Fruit fly (Drosophila melanogaster) whole organism, embryonic: Measurements from ENCODE around the gene Ir68b.

ENCODE experiments used
- Antp ChIP-seq: fragments of 200-800 bp; sonication (Bioruptor generic); optimal IDR thresholded peaks from 3 replicates; lab custom pipeline; 2016; ENCODE audit warnings: missing biosample characterization, missing genetic modification characterization
- B-H1 ChIP-seq: fragments of 200-800 bp; sonication (Bioruptor generic); IDR thresholded peaks from 3 replicates; pipeline ENCODE4 v1.3.6; 2022; ENCODE audit warnings: missing biosample characterization, missing genetic modification characterization
- Bdp1 ChIP-seq: fragments of 200-800 bp; sonication (Bioruptor generic); optimal IDR thresholded peaks from 3 replicates; lab custom pipeline; 2016; ENCODE audit warnings: missing biosample characterization, missing genetic modification characterization
- CG10321 ChIP-seq: fragments of 200-800 bp; sonication (Bioruptor generic); IDR thresholded peaks from 2 replicates; pipeline ENCODE4 v1.3.6; 2022; ENCODE audit warnings: missing biosample characterization, missing genetic modification characterization
- CG12104 ChIP-seq: fragments of 200-800 bp; sonication (Bioruptor generic); optimal IDR thresholded peaks from 3 replicates; lab custom pipeline; 2016; ENCODE audit warnings: missing biosample characterization, missing genetic modification characterization
- CG12659 ChIP-seq: fragments of 200-800 bp; sonication (Bioruptor generic); optimal IDR thresholded peaks from 3 replicates; lab custom pipeline; 2017; ENCODE audit warnings: mild to moderate bottlenecking, missing biosample characterization, missing genetic modification reagents, missing genetic modification characterization
- CG12769 ChIP-seq: fragments of 200-800 bp; sonication (Bioruptor generic); optimal IDR thresholded peaks from 2 replicates; lab custom pipeline; 2019; ENCODE audit warnings: missing biosample characterization, mild to moderate bottlenecking, missing genetic modification characterization, moderate library complexity
- CG13424 ChIP-seq: fragments of 200-800 bp; sonication (Bioruptor generic); optimal IDR thresholded peaks from 2 replicates; lab custom pipeline; 2019; ENCODE audit warnings: missing biosample characterization, mild to moderate bottlenecking, missing genetic modification characterization, moderate library complexity
- CG13775 ChIP-seq: fragments of 200-800 bp; sonication (Bioruptor generic); optimal IDR thresholded peaks from 3 replicates; lab custom pipeline; 2017; ENCODE audit warnings: missing biosample characterization, mild to moderate bottlenecking, missing genetic modification characterization
- CG14050 ChIP-seq: fragments of 200-800 bp; sonication (Bioruptor generic); IDR thresholded peaks from 3 replicates; pipeline ENCODE4 v1.3.6; 2022; ENCODE audit warnings: missing biosample characterization, missing genetic modification characterization
- CG14965 ChIP-seq: fragments of 200-800 bp; sonication (Bioruptor generic); optimal IDR thresholded peaks from 2 replicates; lab custom pipeline; 2016; ENCODE audit warnings: missing biosample characterization, missing genetic modification characterization, borderline replicate concordance
- CG18619 ChIP-seq: fragments of 200-800 bp; sonication (Bioruptor generic); optimal IDR thresholded peaks from 3 replicates; lab custom pipeline; 2017; ENCODE audit warnings: missing biosample characterization, mild to moderate bottlenecking, missing genetic modification characterization
- CG2889 ChIP-seq: fragments of 200-800 bp; sonication (Bioruptor generic); IDR thresholded peaks from 3 replicates; pipeline ENCODE4 v1.3.6; 2022; ENCODE audit warnings: missing biosample characterization, missing genetic modification characterization
- CG4328 ChIP-seq: fragments of 200-800 bp; sonication (Bioruptor generic); optimal IDR thresholded peaks from 3 replicates; lab custom pipeline; 2017; ENCODE audit warnings: missing biosample characterization, missing genetic modification reagents, missing genetic modification characterization
- CG4404 ChIP-seq: fragments of 200-800 bp; sonication (Bioruptor generic); IDR thresholded peaks from 2 replicates; pipeline ENCODE4 v1.3.6; 2022; ENCODE audit warnings: missing biosample characterization, missing genetic modification characterization
- CG4820 ChIP-seq: fragments of 200-800 bp; sonication (Bioruptor generic); optimal IDR thresholded peaks from 3 replicates; lab custom pipeline; 2016; ENCODE audit warnings: missing biosample characterization, missing genetic modification characterization
- CG4854 ChIP-seq: fragments of 200-800 bp; sonication (Bioruptor generic); optimal IDR thresholded peaks from 2 replicates; lab custom pipeline; 2016; ENCODE audit warnings: missing biosample characterization, missing genetic modification characterization, inconsistent platforms
- CG6765 ChIP-seq: fragments of 200-800 bp; sonication (Bioruptor generic); optimal IDR thresholded peaks from 3 replicates; lab custom pipeline; 2017; ENCODE audit warnings: missing biosample characterization, mild to moderate bottlenecking, missing genetic modification characterization
- CG9797 ChIP-seq: fragments of 200-800 bp; sonication (Bioruptor generic); optimal IDR thresholded peaks from 3 replicates; lab custom pipeline; 2018; ENCODE audit warnings: missing biosample characterization, mild to moderate bottlenecking, missing genetic modification characterization
- CG9817 ChIP-seq: fragments of 200-800 bp; sonication (Bioruptor generic); optimal IDR thresholded peaks from 2 replicates; lab custom pipeline; 2018; ENCODE audit warnings: missing biosample characterization, mild to moderate bottlenecking, missing genetic modification characterization, moderate library complexity
- Dbx ChIP-seq: fragments of 200-800 bp; sonication (Bioruptor generic); IDR thresholded peaks from 3 replicates; pipeline ENCODE4 v1.3.6; 2022; ENCODE audit warnings: missing biosample characterization, missing genetic modification characterization
- Deaf1 ChIP-seq: fragments of 200-800 bp; optimal IDR thresholded peaks from 3 replicates; lab custom pipeline; 2019; ENCODE audit warnings: missing biosample characterization, mild to moderate bottlenecking, missing genetic modification characterization, moderate library complexity
- Dip3 ChIP-seq: fragments of 200-800 bp; sonication (Bioruptor generic); optimal IDR thresholded peaks from 3 replicates; lab custom pipeline; 2016; ENCODE audit warnings: missing biosample characterization, missing genetic modification characterization
- Med ChIP-seq: fragments of 200-800 bp; sonication (Bioruptor generic); peaks from one replicate; lab custom pipeline; 2016; ENCODE audit warnings: missing biosample characterization, missing genetic modification characterization, mild to moderate bottlenecking, inconsistent platforms, moderate library complexity
- Mrtf ChIP-seq: fragments of 200-800 bp; sonication (Bioruptor generic); IDR thresholded peaks from 3 replicates; pipeline ENCODE4 v1.3.6; 2022; ENCODE audit warnings: missing biosample characterization, missing genetic modification characterization
- NC2β ChIP-seq: fragments of 200-800 bp; sonication (Bioruptor generic); optimal IDR thresholded peaks from 2 replicates; lab custom pipeline; 2016; ENCODE audit warnings: missing biosample characterization, missing genetic modification characterization
- Oaz ChIP-seq: fragments of 200-800 bp; sonication (Bioruptor generic); IDR thresholded peaks from 2 replicates; pipeline ENCODE4 v1.3.6; 2022; ENCODE audit warnings: missing biosample characterization, missing genetic modification characterization
- Oli ChIP-seq: fragments of 200-800 bp; sonication (Bioruptor generic); optimal IDR thresholded peaks from 2 replicates; lab custom pipeline; 2018; ENCODE audit warnings: missing biosample characterization, mild to moderate bottlenecking, missing genetic modification characterization, moderate library complexity
- Poxn ChIP-seq: fragments of 200-800 bp; sonication (Bioruptor generic); IDR thresholded peaks from 2 replicates; pipeline ENCODE4 v1.3.6; 2022; ENCODE audit warnings: missing biosample characterization, missing genetic modification characterization
- Ravus ChIP-seq: fragments of 200-800 bp; sonication (Bioruptor generic); IDR thresholded peaks from 2 replicates; pipeline ENCODE4 v1.3.6; 2022; ENCODE audit warnings: missing biosample characterization, missing genetic modification characterization
- Sry-δ ChIP-seq: fragments of 200-800 bp; sonication (Bioruptor generic); optimal IDR thresholded peaks from 2 replicates; lab custom pipeline; 2016; ENCODE audit warnings: missing biosample characterization, missing genetic modification characterization
- Ssrp ChIP-seq: fragments of 200-800 bp; sonication (Bioruptor generic); optimal IDR thresholded peaks from 2 replicates; lab custom pipeline; 2018; ENCODE audit warnings: missing biosample characterization, mild to moderate bottlenecking, missing genetic modification characterization, moderate library complexity
- al ChIP-seq: fragments of 200-800 bp; sonication (Bioruptor generic); IDR thresholded peaks from 2 replicates; pipeline ENCODE4 v1.3.6; 2022; ENCODE audit warnings: missing biosample characterization, missing genetic modification characterization
- amos ChIP-seq: fragments of 200-800 bp; sonication (Bioruptor generic); IDR thresholded peaks from 2 replicates; pipeline ENCODE4 v1.3.6; 2022; ENCODE audit warnings: missing biosample characterization, missing genetic modification characterization; ENCODE audit not compliant: partially characterized antibody
- btn ChIP-seq: fragments of 200-800 bp; sonication (Bioruptor generic); optimal IDR thresholded peaks from 2 replicates; lab custom pipeline; 2016; ENCODE audit warnings: missing biosample characterization, missing genetic modification characterization
- chif ChIP-seq, 2 experiments: fragments of 200-800 bp; sonication (Bioruptor generic); optimal IDR thresholded peaks; 3 replicates each; lab custom pipeline; 2016; ENCODE audit warnings: missing biosample characterization in 2 of 2, missing genetic modification characterization in 2 of 2
- chm ChIP-seq: fragments of 200-800 bp; sonication (Bioruptor generic); IDR thresholded peaks from 2 replicates; pipeline ENCODE4 v1.3.6; 2022; ENCODE audit warnings: missing biosample characterization, missing genetic modification characterization
- ci ChIP-seq: fragments of 200-800 bp; sonication (Bioruptor generic); IDR thresholded peaks from 3 replicates; pipeline ENCODE4 v1.3.6; 2022; ENCODE audit warnings: missing biosample characterization, missing genetic modification characterization
- fd64A ChIP-seq: fragments of 200-800 bp; sonication (Bioruptor generic); optimal IDR thresholded peaks from 3 replicates; lab custom pipeline; 2018; ENCODE audit warnings: missing biosample characterization, mild to moderate bottlenecking, missing genetic modification characterization
- gfzf ChIP-seq: fragments of 200-800 bp; sonication (Bioruptor generic); optimal IDR thresholded peaks from 2 replicates; lab custom pipeline; 2016; ENCODE audit warnings: missing biosample characterization, mild to moderate bottlenecking, missing genetic modification characterization, moderate library complexity
- hbn ChIP-seq: fragments of 200-800 bp; sonication (Bioruptor generic); IDR thresholded peaks from 2 replicates; pipeline ENCODE4 v1.3.6; 2022; ENCODE audit warnings: missing biosample characterization, missing genetic modification characterization; ENCODE audit not compliant: partially characterized antibody
- ind ChIP-seq: fragments of 200-800 bp; sonication (Bioruptor generic); optimal IDR thresholded peaks from 3 replicates; lab custom pipeline; 2016; ENCODE audit warnings: missing biosample characterization, missing genetic modification characterization
- peb ChIP-seq: fragments of 200-800 bp; sonication (Bioruptor generic); IDR thresholded peaks from 2 replicates; pipeline ENCODE4 v1.3.6; 2022; ENCODE audit warnings: missing biosample characterization, missing genetic modification characterization
- pho ChIP-seq: fragments of 200-800 bp; sonication (Bioruptor generic); optimal IDR thresholded peaks from 2 replicates; lab custom pipeline; 2016; ENCODE audit warnings: missing biosample characterization, missing genetic modification characterization
- ro ChIP-seq: fragments of 200-800 bp; sonication (Bioruptor generic); IDR thresholded peaks from 2 replicates; pipeline ENCODE4 v1.3.6; 2022; ENCODE audit warnings: missing biosample characterization, missing genetic modification characterization
- row ChIP-seq: fragments of 200-800 bp; sonication (Bioruptor generic); IDR thresholded peaks from 3 replicates; pipeline ENCODE4 v1.3.6; 2022; ENCODE audit warnings: missing biosample characterization, missing genetic modification characterization
- sc ChIP-seq, 3 experiments: fragments of >200 bp in 2 of 3; fragments of 200-800 bp in 1 of 3; sonication (Bioruptor generic) in 1 of 3; optimal IDR thresholded peaks; 2 replicates in 2 of 3; 3 replicates in 1 of 3; lab custom pipeline; 2017; ENCODE audit warnings: mild to moderate bottlenecking in 1 of 3, missing biosample characterization in 1 of 3, missing genetic modification characterization in 1 of 3, missing genetic modification reagents in 1 of 3
- shn ChIP-seq: fragments of 200-800 bp; sonication (Bioruptor generic); optimal IDR thresholded peaks from 3 replicates; lab custom pipeline; 2016; ENCODE audit warnings: missing biosample characterization, missing genetic modification characterization
- slou ChIP-seq: fragments of 200-800 bp; sonication (Bioruptor generic); optimal IDR thresholded peaks from 3 replicates; lab custom pipeline; 2016; ENCODE audit warnings: missing biosample characterization, missing genetic modification characterization

The Ir68b gene

dm6 chr3L:12111081-12111958 is 15.9 kb downstream of the Ir68b start (continued):
- TF ChIP-seq CG12659 (GFP tag; lab: Kevin White, UChicago) (peak; percentile 86), CG13424 (peak; percentile 91), ci (GFP tag; lab: Robert Waterston, UW) (no peak), chif (GFP tag; optimal IDR thresholded peaks at IDR 0.05; lab: Kevin White, UChicago) (peak in 1 of 2 experiments; percentile 54), btn (GFP tag; lab: Kevin White, UChicago) (no peak), CG4854 (GFP tag; lab: Kevin White, UChicago) (no peak), Dbx (GFP tag; lab: Robert Waterston, UW) (0 out of 3 replicates have a peak, but pooled peaks have one; percentile 16), CG9817 (peak; percentile 45), CG12769 (tag; lab: Kevin White, UChicago) (no peak), B-H1 (0 out of 3 replicates have a peak, but pooled peaks have one; percentile 54), CG4820 (GFP tag; lab: Kevin White, UChicago) (peak; percentile 60), CG9797 (no peak), Oli (tag; lab: Kevin White, UChicago) (peak; percentile 87), sc (optimal IDR thresholded peaks at IDR 0.05; lab: Kevin White, UChicago) (no peak), sc (GFP tag; optimal IDR thresholded peaks at IDR 0.05; lab: Kevin White, UChicago) (peak; percentile 78), Dip3 (GFP tag; lab: Kevin White, UChicago) (no peak), Antp (GFP tag; lab: Kevin White, UChicago) (no peak), hbn (no peak), Deaf1 (peak; percentile 70), gfzf (GFP tag; lab: Kevin White, UChicago) (no peak), Poxn (no peak), ind (peak; percentile 67), shn (GFP tag; lab: Kevin White, UChicago) (peak; percentile 33), Med (GFP tag; lab: Kevin White, UChicago) (peak; percentile 72), NC2β (no peak), CG10321 (GFP tag; lab: Robert Waterston, UW) (no peak), Ravus (GFP tag; lab: Robert Waterston, UW) (no peak; the same call in 1 of the 2 replicates), row (GFP tag; lab: Robert Waterston, UW) (peak; percentile 77), CG4404 (GFP tag; lab: Robert Waterston, UW) (no peak; the same call in 1 of the 2 replicates), amos (no peak), CG4328 (GFP tag; lab: Kevin White, UChicago) (peak; percentile 57), peb (GFP tag; lab: Robert Waterston, UW) (peak; percentile 34; the same call in 1 of the 2 replicates), Oaz (no peak), CG2889 (GFP tag; lab: Robert Waterston, UW) (peak; percentile 51; the same call in 1 of the 3 replicates), pho (GFP tag; lab: Kevin White, UChicago) (no peak), Mrtf (GFP tag; lab: Robert Waterston, UW) (no peak), Sry-δ (no peak), Ssrp (tag; lab: Kevin White, UChicago) (peak; percentile 93), Bdp1 (GFP tag; lab: Kevin White, UChicago) (no peak), CG12104 (peak; percentile 72), CG14050 (GFP tag; lab: Robert Waterston, UW) (0 out of 3 replicates have a peak, but pooled peaks have one; percentile 23), CG18619 (peak; percentile 79), CG6765 (GFP tag; lab: Kevin White, UChicago) (peak; percentile 24), CG13775 (GFP tag; lab: Kevin White, UChicago) (peak; percentile 81), slou (GFP tag; lab: Kevin White, UChicago) (no peak), CG14965 (GFP tag; lab: Kevin White, UChicago) (no peak), al (peak; percentile 52), chm (no peak), ro (peak; percentile 56; the same call in 1 of the 2 replicates), fd64A (GFP tag; lab: Kevin White, UChicago) (no peak)
